Worm (Caenorhabditis elegans) whole organism, midembryonic: ENCODE measurements around the gene C08H9.15.

Experiments
- flt-1 ChIP-seq: fragments of 200-800 bp; sonication (Bioruptor generic); IDR thresholded peaks from 2 replicates; pipeline ENCODE4 v1.3.6; 2022; ENCODE audit warnings: missing genetic modification characterization, missing compliant biosample characterization
- klf-2 ChIP-seq: fragments of 200-800 bp; sonication (Bioruptor generic); conservative IDR thresholded peaks from 2 replicates; pipeline ENCODE4 v1.3.6; 2022; ENCODE audit warnings: missing genetic modification reagents, missing genetic modification characterization, missing compliant biosample characterization
- med-1 ChIP-seq: sonication (generic microtip); optimal IDR thresholded peaks from 2 replicates; lab custom pipeline; 2017; ENCODE audit warnings: missing genetic modification characterization, mild to moderate bottlenecking, missing compliant biosample characterization, antibody characterized with exemption, missing genetic modification reagents; ENCODE audit not compliant: insufficient read depth
- ref-1 ChIP-seq: fragments of 200-800 bp; sonication (Bioruptor generic); conservative IDR thresholded peaks from 2 replicates; pipeline ENCODE4 v1.3.6; 2022; ENCODE audit warnings: missing genetic modification reagents, missing genetic modification characterization, missing compliant biosample characterization
- tab-1 ChIP-seq: fragments of 200-800 bp; sonication (Bioruptor generic); IDR thresholded peaks from 2 replicates; pipeline ENCODE4 v1.3.6; 2022; ENCODE audit warnings: missing genetic modification characterization, missing compliant biosample characterization

- TF ChIP-seq ref-1 (GFP tag; lab: Robert Waterston, UW) (no peak), klf-2 (GFP tag; lab: Robert Waterston, UW) (no peak), tab-1 (no peak), med-1 (GFP tag; lab: Kevin White, UChicago) (no peak), flt-1 (no peak)
Measured at ce11 chrII:9841985-9842505, 38.9 kb upstream of the C08H9.15 start, which contains the start of gene rnh-1.2.
